1 fruit fly cellular context compared by ENCODE assay signal in genomic region chr3R:30761140-30761539, dm6.
TF ChIP-seq lines count a peak whose summit lies in the region.

No protein-coding gene starts in this region.

TF ChIP-seq in whole organism, embryonic, 481 proteins besides CTCF, POLR2A, EP300 and RAD21 (continued from another document and continues in another):
- peak; percentile 46 for TF ChIP-seq CG7271 (tag; optimal IDR thresholded peaks at IDR 0.05; lab: Kevin White, UChicago)
- no peak for TF ChIP-seq Nf-YA (GFP tag; IDR thresholded peaks at IDR 0.05; lab: Robert Waterston, UW)
- peak; percentile 39 to 69 for TF ChIP-seq chif (GFP tag; optimal IDR thresholded peaks at IDR 0.05; lab: Kevin White, UChicago)
- no peak for TF ChIP-seq CG33213 (GFP tag; optimal IDR thresholded peaks at IDR 0.05; lab: Kevin White, UChicago)
- TF ChIP-seq CG13123 (GFP tag; optimal IDR thresholded peaks at IDR 0.05; lab: Kevin White, UChicago) = no peak
- TF ChIP-seq MTF-1 (GFP tag; optimal IDR thresholded peaks at IDR 0.05; lab: Kevin White, UChicago; ENCODE audit: borderline replicate concordance) = peak; percentile 24
- no peak for TF ChIP-seq z (GFP tag; IDR thresholded peaks at IDR 0.05; lab: Robert Waterston, UW)
- TF ChIP-seq CG15073 (GFP tag; optimal IDR thresholded peaks at IDR 0.05; lab: Kevin White, UChicago) = no peak
- TF ChIP-seq HmgZ (tag; optimal IDR thresholded peaks at IDR 0.05; lab: Kevin White, UChicago) = peak; percentile 9
- no peak for TF ChIP-seq grn (GFP tag; optimal IDR thresholded peaks at IDR 0.05; lab: Kevin White, UChicago)
- no peak for TF ChIP-seq NFAT (GFP tag; IDR thresholded peaks at IDR 0.05; lab: Robert Waterston, UW)
- no peak for TF ChIP-seq CG8944 (GFP tag; optimal IDR thresholded peaks at IDR 0.05; lab: Kevin White, UChicago)
- peak; percentile 69 for TF ChIP-seq Blimp-1 (GFP tag; optimal IDR thresholded peaks at IDR 0.05; lab: Kevin White, UChicago)
- peak; percentile 39; the same call in 1 of the 2 replicates for TF ChIP-seq esg (GFP tag; conservative IDR thresholded peaks at IDR 0.05; lab: Robert Waterston, UW)
- no peak for TF ChIP-seq Elba2 (GFP tag; optimal IDR thresholded peaks at IDR 0.05; lab: Kevin White, UChicago)
- no peak for TF ChIP-seq eyg (GFP tag; optimal IDR thresholded peaks at IDR 0.05; lab: Kevin White, UChicago)
- no peak for TF ChIP-seq Adf1 (GFP tag; IDR thresholded peaks at IDR 0.05; lab: Robert Waterston, UW)
- TF ChIP-seq CG6175 (GFP tag; IDR thresholded peaks at IDR 0.05; lab: Robert Waterston, UW) = no peak
- no peak for TF ChIP-seq ase (GFP tag; IDR thresholded peaks at IDR 0.05; lab: Robert Waterston, UW)
- no peak for TF ChIP-seq lov (optimal IDR thresholded peaks at IDR 0.05; lab: Kevin White, UChicago)
- TF ChIP-seq lov (GFP tag; IDR thresholded peaks at IDR 0.05; lab: Robert Waterston, UW) = no peak; the same call in 2 of the 3 replicates
- TF ChIP-seq so (GFP tag; IDR thresholded peaks at IDR 0.05; lab: Robert Waterston, UW) = peak; percentile 49; the same call in 1 of the 3 replicates
- TF ChIP-seq unc-4 (GFP tag; IDR thresholded peaks at IDR 0.05; lab: Robert Waterston, UW; ENCODE audit: partially characterized antibody) = no peak
- no peak for TF ChIP-seq BtbVII (GFP tag; optimal IDR thresholded peaks at IDR 0.05; lab: Kevin White, UChicago)
- TF ChIP-seq CG15514 (GFP tag; optimal IDR thresholded peaks at IDR 0.05; lab: Kevin White, UChicago) = no peak
- TF ChIP-seq CG9876 (GFP tag; optimal IDR thresholded peaks at IDR 0.05; lab: Kevin White, UChicago) = no peak
- peak; percentile 79 for TF ChIP-seq CG18262 (tag; optimal IDR thresholded peaks at IDR 0.05; lab: Kevin White, UChicago)
- TF ChIP-seq bsh (GFP tag; optimal IDR thresholded peaks at IDR 0.05; lab: Kevin White, UChicago) = peak in 1 of 2 experiments; percentile 77
- TF ChIP-seq Doc2 (GFP tag; IDR thresholded peaks at IDR 0.05; lab: Robert Waterston, UW) = no peak
- no peak for TF ChIP-seq CG6765 (GFP tag; optimal IDR thresholded peaks at IDR 0.05; lab: Kevin White, UChicago)
- TF ChIP-seq vnd (GFP tag; IDR thresholded peaks at IDR 0.05; lab: Robert Waterston, UW; ENCODE audit: partially characterized antibody) = no peak
- TF ChIP-seq trem (tag; optimal IDR thresholded peaks at IDR 0.05; lab: Kevin White, UChicago) = peak; percentile 57
- TF ChIP-seq CG13775 (GFP tag; optimal IDR thresholded peaks at IDR 0.05; lab: Kevin White, UChicago) = peak; percentile 16
- TF ChIP-seq CG8281 (tag; optimal IDR thresholded peaks at IDR 0.05; lab: Kevin White, UChicago) = no peak
- no peak for TF ChIP-seq usp (GFP tag; optimal IDR thresholded peaks at IDR 0.05; lab: Kevin White, UChicago)
- peak; percentile 44 for TF ChIP-seq ems (GFP tag; optimal IDR thresholded peaks at IDR 0.05; lab: Kevin White, UChicago)
- TF ChIP-seq Hmr (GFP tag; optimal IDR thresholded peaks at IDR 0.05; lab: Kevin White, UChicago) = peak; percentile 10
- peak; percentile 25 for TF ChIP-seq CG7786 (GFP tag; optimal IDR thresholded peaks at IDR 0.05; lab: Kevin White, UChicago)
- no peak for TF ChIP-seq pan (optimal IDR thresholded peaks at IDR 0.05; lab: Kevin White, UChicago)
- TF ChIP-seq pan (GFP tag; optimal IDR thresholded peaks at IDR 0.05 in 1 of 2, IDR thresholded peaks at IDR 0.05 in 1 of 2) = peak in 1 of 2 experiments; percentile 33
- TF ChIP-seq CG10209 (GFP tag; optimal IDR thresholded peaks at IDR 0.05; lab: Kevin White, UChicago) = peak; percentile 2
- TF ChIP-seq lilli (GFP tag; optimal IDR thresholded peaks at IDR 0.05; lab: Kevin White, UChicago) = peak; percentile 33
- peak; percentile 77 for TF ChIP-seq dmrt11E (tag; optimal IDR thresholded peaks at IDR 0.05; lab: Kevin White, UChicago)
- no peak for TF ChIP-seq D (optimal IDR thresholded peaks at IDR 0.05; lab: Kevin White, UChicago)
- peak; percentile 55 for TF ChIP-seq D (GFP tag; optimal IDR thresholded peaks at IDR 0.05; lab: Kevin White, UChicago)
- TF ChIP-seq ewg (GFP tag; optimal IDR thresholded peaks at IDR 0.05; lab: Kevin White, UChicago) = peak; percentile 19
- TF ChIP-seq CG14014 (GFP tag; IDR thresholded peaks at IDR 0.05; lab: Robert Waterston, UW) = no peak
- no peak for TF ChIP-seq CG4360 (GFP tag; IDR thresholded peaks at IDR 0.05; lab: Robert Waterston, UW)
- no peak for TF ChIP-seq emc (GFP tag; optimal IDR thresholded peaks at IDR 0.05; lab: Kevin White, UChicago)
- TF ChIP-seq slp2 (GFP tag; optimal IDR thresholded peaks at IDR 0.05; lab: Kevin White, UChicago) = peak; percentile 17
- TF ChIP-seq CoRest (tag; optimal IDR thresholded peaks at IDR 0.05; lab: Kevin White, UChicago) = peak; percentile 33
- no peak for TF ChIP-seq Tbp (GFP tag; optimal IDR thresholded peaks at IDR 0.05; lab: Kevin White, UChicago)
- no peak for TF ChIP-seq Dad (GFP tag; optimal IDR thresholded peaks at IDR 0.05; lab: Kevin White, UChicago)
- peak; percentile 7; the same call in 1 of the 2 replicates for TF ChIP-seq slbo (GFP tag; IDR thresholded peaks at IDR 0.05; lab: Robert Waterston, UW)
- no peak for TF ChIP-seq tup (GFP tag; optimal IDR thresholded peaks at IDR 0.05; lab: Kevin White, UChicago)
- TF ChIP-seq gsb-n (tag; optimal IDR thresholded peaks at IDR 0.05; lab: Kevin White, UChicago) = peak; percentile 50
- TF ChIP-seq Ada2b (GFP tag; IDR thresholded peaks at IDR 0.05; lab: Robert Waterston, UW) = 0 out of 2 replicates have a peak, but pooled peaks have one; percentile 36
- no peak for TF ChIP-seq Dip2 (GFP tag; IDR thresholded peaks at IDR 0.05; lab: Robert Waterston, UW)
- no peak for TF ChIP-seq Taf1 (GFP tag; IDR thresholded peaks at IDR 0.05; lab: Robert Waterston, UW)
- TF ChIP-seq CG9609 (GFP tag; optimal IDR thresholded peaks at IDR 0.05; lab: Kevin White, UChicago) = no peak
- peak; percentile 95 for TF ChIP-seq sens (GFP tag; lab: Kevin White, UChicago)
- TF ChIP-seq CG31365 (tag; optimal IDR thresholded peaks at IDR 0.05; lab: Kevin White, UChicago) = no peak
- TF ChIP-seq NC2α (GFP tag; optimal IDR thresholded peaks at IDR 0.05; lab: Kevin White, UChicago) = no peak
- TF ChIP-seq yki (optimal IDR thresholded peaks at IDR 0.05; lab: Kevin White, UChicago) = no peak
- TF ChIP-seq vfl (GFP tag; optimal IDR thresholded peaks at IDR 0.05; lab: Kevin White, UChicago) = no peak
- TF ChIP-seq CG2875 (GFP tag; optimal IDR thresholded peaks at IDR 0.05; lab: Kevin White, UChicago) = no peak
- TF ChIP-seq Dek (tag; optimal IDR thresholded peaks at IDR 0.05; lab: Kevin White, UChicago) = no peak
- TF ChIP-seq CG12942 (GFP tag; optimal IDR thresholded peaks at IDR 0.05; lab: Kevin White, UChicago) = no peak
- TF ChIP-seq CG11504 (tag; optimal IDR thresholded peaks at IDR 0.05; lab: Kevin White, UChicago) = peak; percentile 68
- no peak for TF ChIP-seq CG3281 (GFP tag; optimal IDR thresholded peaks at IDR 0.05; lab: Kevin White, UChicago)
- no peak for TF ChIP-seq CG7372 (GFP tag; IDR thresholded peaks at IDR 0.05; lab: Robert Waterston, UW)
- no peak for TF ChIP-seq CG14860 (GFP tag; IDR thresholded peaks at IDR 0.05; lab: Robert Waterston, UW; ENCODE audit: partially characterized antibody)
- TF ChIP-seq insv (GFP tag; optimal IDR thresholded peaks at IDR 0.05; lab: Kevin White, UChicago) = no peak
- peak; percentile 59 for TF ChIP-seq CG8924 (tag; optimal IDR thresholded peaks at IDR 0.05; lab: Kevin White, UChicago)
- TF ChIP-seq da (GFP tag; optimal IDR thresholded peaks at IDR 0.05; lab: Kevin White, UChicago) = no peak
- peak; percentile 5 for TF ChIP-seq CG2116 (GFP tag; optimal IDR thresholded peaks at IDR 0.05; lab: Kevin White, UChicago)
- peak; percentile 17; the same call in 1 of the 2 replicates for TF ChIP-seq vvl (GFP tag; IDR thresholded peaks at IDR 0.05; lab: Robert Waterston, UW)
- TF ChIP-seq CG12391 (tag; optimal IDR thresholded peaks at IDR 0.05; lab: Kevin White, UChicago) = peak; percentile 64
- TF ChIP-seq CG9215 (GFP tag; IDR thresholded peaks at IDR 0.05; lab: Robert Waterston, UW) = no peak
- TF ChIP-seq Antp (GFP tag; optimal IDR thresholded peaks at IDR 0.05; lab: Kevin White, UChicago) = peak; percentile 25
- TF ChIP-seq dati (GFP tag; IDR thresholded peaks at IDR 0.05; lab: Robert Waterston, UW) = no peak
- TF ChIP-seq ap (GFP tag; IDR thresholded peaks at IDR 0.05; lab: Robert Waterston, UW) = no peak
- no peak for TF ChIP-seq ro (GFP tag; IDR thresholded peaks at IDR 0.05; lab: Robert Waterston, UW)
- no peak for TF ChIP-seq dm (GFP tag; optimal IDR thresholded peaks at IDR 0.05; lab: Kevin White, UChicago)
- TF ChIP-seq HHEX (GFP tag; optimal IDR thresholded peaks at IDR 0.05; lab: Kevin White, UChicago) = peak; percentile 10
- TF ChIP-seq CG6254 (GFP tag; optimal IDR thresholded peaks at IDR 0.05; lab: Kevin White, UChicago) = peak; percentile 52
- peak; percentile 36 for TF ChIP-seq CG10654 (GFP tag; optimal IDR thresholded peaks at IDR 0.05; lab: Kevin White, UChicago)
- TF ChIP-seq D19B (GFP tag; optimal IDR thresholded peaks at IDR 0.05; lab: Kevin White, UChicago) = no peak
- TF ChIP-seq CG8290 (GFP tag; optimal IDR thresholded peaks at IDR 0.05; lab: Kevin White, UChicago) = no peak
- TF ChIP-seq CG8290 (tag; optimal IDR thresholded peaks at IDR 0.05; lab: Kevin White, UChicago) = no peak
- peak; percentile 36 for TF ChIP-seq Six4 (GFP tag; optimal IDR thresholded peaks at IDR 0.05; lab: Kevin White, UChicago)
- peak; percentile 28; the same call in 1 of the 2 replicates for TF ChIP-seq peb (GFP tag; IDR thresholded peaks at IDR 0.05; lab: Robert Waterston, UW)
- no peak for TF ChIP-seq wdn (GFP tag; IDR thresholded peaks at IDR 0.05; lab: Robert Waterston, UW)
- peak; percentile 62 for TF ChIP-seq HLH3B (GFP tag; IDR thresholded peaks at IDR 0.05; lab: Robert Waterston, UW)
- TF ChIP-seq HLH4C (GFP tag; IDR thresholded peaks at IDR 0.05; lab: Robert Waterston, UW; ENCODE audit: partially characterized antibody) = no peak
- TF ChIP-seq CG10267 (tag; optimal IDR thresholded peaks at IDR 0.05; lab: Kevin White, UChicago) = peak; percentile 68
- TF ChIP-seq zf30C (GFP tag; optimal IDR thresholded peaks at IDR 0.05; lab: Kevin White, UChicago) = no peak
- peak; percentile 24 for TF ChIP-seq ind (GFP tag; optimal IDR thresholded peaks at IDR 0.05; lab: Kevin White, UChicago)
- no peak for TF ChIP-seq exex (tag; optimal IDR thresholded peaks at IDR 0.05; lab: Kevin White, UChicago)
- no peak for TF ChIP-seq CG11085 (GFP tag; IDR thresholded peaks at IDR 0.05; lab: Robert Waterston, UW)
- peak; percentile 21 for TF ChIP-seq Chrac-16 (GFP tag; optimal IDR thresholded peaks at IDR 0.05; lab: Kevin White, UChicago)
- TF ChIP-seq BEAF-32 (GFP tag; optimal IDR thresholded peaks at IDR 0.05; lab: Kevin White, UChicago) = no peak
- 0 out of 2 replicates have a peak, but pooled peaks have one; percentile 23 for TF ChIP-seq seq (GFP tag; IDR thresholded peaks at IDR 0.05; lab: Robert Waterston, UW)
- TF ChIP-seq ci (GFP tag; IDR thresholded peaks at IDR 0.05; lab: Robert Waterston, UW) = peak; percentile 54; the same call in 1 of the 3 replicates
- TF ChIP-seq CG12299 (tag; optimal IDR thresholded peaks at IDR 0.05; lab: Kevin White, UChicago) = no peak
- no peak for TF ChIP-seq Trl (optimal IDR thresholded peaks at IDR 0.05; lab: Kevin White, UChicago)
- peak; percentile 4 for TF ChIP-seq Trl (GFP tag; optimal IDR thresholded peaks at IDR 0.05; lab: Kevin White, UChicago)
- TF ChIP-seq Ets97D (GFP tag; optimal IDR thresholded peaks at IDR 0.05; lab: Kevin White, UChicago) = no peak
- TF ChIP-seq bcd (GFP tag; optimal IDR thresholded peaks at IDR 0.05; lab: Kevin White, UChicago) = peak; percentile 29
- TF ChIP-seq oc (tag; optimal IDR thresholded peaks at IDR 0.05; lab: Kevin White, UChicago) = no peak
- TF ChIP-seq sob (GFP tag; IDR thresholded peaks at IDR 0.05; lab: Robert Waterston, UW) = 0 out of 2 replicates have a peak, but pooled peaks have one; percentile 17
- TF ChIP-seq CG6791 (GFP tag; IDR thresholded peaks at IDR 0.05; lab: Robert Waterston, UW; ENCODE audit: partially characterized antibody) = no peak
- TF ChIP-seq fd64A (GFP tag; optimal IDR thresholded peaks at IDR 0.05; lab: Kevin White, UChicago) = no peak
- no peak for TF ChIP-seq CG12071 (GFP tag; optimal IDR thresholded peaks at IDR 0.05; lab: Kevin White, UChicago)
- TF ChIP-seq ttk (GFP tag; IDR thresholded peaks at IDR 0.05; lab: Robert Waterston, UW) = 0 out of 2 replicates have a peak, but pooled peaks have one; percentile 44
- TF ChIP-seq MESR4 (GFP tag; optimal IDR thresholded peaks at IDR 0.05; lab: Kevin White, UChicago) = no peak
- no peak for TF ChIP-seq Dip3 (GFP tag; optimal IDR thresholded peaks at IDR 0.05; lab: Kevin White, UChicago)
- no peak for TF ChIP-seq C15 (GFP tag; IDR thresholded peaks at IDR 0.05; lab: Robert Waterston, UW)
- TF ChIP-seq PHDP (tag; optimal IDR thresholded peaks at IDR 0.05; lab: Kevin White, UChicago) = peak; percentile 43
- TF ChIP-seq CG12659 (GFP tag; optimal IDR thresholded peaks at IDR 0.05; lab: Kevin White, UChicago) = peak; percentile 13
- TF ChIP-seq CG17568 (GFP tag; optimal IDR thresholded peaks at IDR 0.05; lab: Kevin White, UChicago) = no peak
- no peak for TF ChIP-seq CG32767 (GFP tag; IDR thresholded peaks at IDR 0.05; lab: Robert Waterston, UW)
- TF ChIP-seq CG12744 (GFP tag; optimal IDR thresholded peaks at IDR 0.05; lab: Kevin White, UChicago) = no peak
- TF ChIP-seq phol (tag; optimal IDR thresholded peaks at IDR 0.05; lab: Kevin White, UChicago) = peak; percentile 72
- peak; percentile 62; the same call in 2 of the 3 replicates for TF ChIP-seq croc (GFP tag; conservative IDR thresholded peaks at IDR 0.05; lab: Robert Waterston, UW)
- TF ChIP-seq lbe (GFP tag; optimal IDR thresholded peaks at IDR 0.05; lab: Kevin White, UChicago) = peak; percentile 22
- peak; percentile 45 for TF ChIP-seq Ssrp (tag; optimal IDR thresholded peaks at IDR 0.05; lab: Kevin White, UChicago)
- no peak for TF ChIP-seq nom (GFP tag; optimal IDR thresholded peaks at IDR 0.05; lab: Kevin White, UChicago)
- TF ChIP-seq Sox100B (GFP tag; optimal IDR thresholded peaks at IDR 0.05; lab: Kevin White, UChicago) = peak; percentile 51
- no peak for TF ChIP-seq br (optimal IDR thresholded peaks at IDR 0.05; lab: Kevin White, UChicago)
- peak; percentile 45 for TF ChIP-seq CG15601 (tag; optimal IDR thresholded peaks at IDR 0.05; lab: Kevin White, UChicago)
- no peak for TF ChIP-seq gcm2 (GFP tag; optimal IDR thresholded peaks at IDR 0.05; lab: Kevin White, UChicago)
- peak; percentile 63 for TF ChIP-seq CG9727 (GFP tag; optimal IDR thresholded peaks at IDR 0.05; lab: Kevin White, UChicago)
- peak; percentile 37 for TF ChIP-seq CG3407 (GFP tag; optimal IDR thresholded peaks at IDR 0.05; lab: Kevin White, UChicago)
